Worm (Caenorhabditis elegans) whole organism, L3 larva: ENCODE results near the gene sel-1.

Experiments
- R02D3.7 ChIP-seq: fragments of 150-350 bp; optimal IDR thresholded peaks from 2 replicates; lab custom pipeline; 2014; ENCODE audit warnings: missing biosample characterization, missing genetic modification characterization
- aly-2 ChIP-seq: fragments of 150-350 bp; optimal IDR thresholded peaks from 2 replicates; lab custom pipeline; 2014; ENCODE audit warnings: missing biosample characterization, missing genetic modification characterization
- ceh-82 ChIP-seq: fragments of 150-350 bp; optimal IDR thresholded peaks from 2 replicates; lab custom pipeline; 2014; ENCODE audit warnings: missing biosample characterization, missing genetic modification characterization
- egl-27 ChIP-seq: sonication (generic microtip); optimal IDR thresholded peaks from 4 replicates; lab custom pipeline; 2017; ENCODE audit warnings: missing biosample characterization, missing genetic modification reagents, missing genetic modification characterization
- egl-5 ChIP-seq: fragments of 150-350 bp; optimal IDR thresholded peaks from 2 replicates; lab custom pipeline; 2017; ENCODE audit warnings: missing biosample characterization, missing genetic modification reagents, missing genetic modification characterization, inconsistent platforms
- elt-1 ChIP-seq: fragments of 150-350 bp; optimal IDR thresholded peaks from 2 replicates; lab custom pipeline; 2014; ENCODE audit warnings: missing biosample characterization, missing genetic modification characterization
- elt-2 ChIP-seq: sonication (generic microtip); optimal IDR thresholded peaks from 2 replicates; lab custom pipeline; 2016; ENCODE audit warnings: missing genetic modification reagents, mild to moderate bottlenecking, missing genetic modification characterization, missing compliant biosample characterization
- elt-3 ChIP-seq, 3 experiments: fragments of 150-350 bp in 1 of 3; sonication (generic microtip) in 2 of 3; optimal IDR thresholded peaks; 2 replicates in 2 of 3; 4 replicates in 1 of 3; lab custom pipeline; 2014 to 2017; ENCODE audit warnings: missing biosample characterization in 3 of 3, missing genetic modification characterization in 3 of 3
- eor-1 ChIP-seq, 2 experiments: fragments of 150-350 bp; optimal IDR thresholded peaks; 2 replicates each; lab custom pipeline; 2014 to 2018; ENCODE audit warnings: missing biosample characterization in 2 of 2, missing genetic modification characterization in 2 of 2
- fkh-10 ChIP-seq: sonication (generic microtip); optimal IDR thresholded peaks from 2 replicates; lab custom pipeline; 2017; ENCODE audit warnings: missing biosample characterization, missing genetic modification reagents, missing genetic modification characterization
- fkh-2 ChIP-seq: fragments of 150-350 bp; optimal IDR thresholded peaks from 2 replicates; lab custom pipeline; 2014; ENCODE audit warnings: missing biosample characterization, missing genetic modification reagents, missing genetic modification characterization
- fos-1 ChIP-seq: fragments of 150-350 bp; optimal IDR thresholded peaks from 2 replicates; lab custom pipeline; 2014; ENCODE audit warnings: missing biosample characterization, missing genetic modification characterization
- hmg-11 ChIP-seq: sonication (generic microtip); optimal IDR thresholded peaks from 2 replicates; lab custom pipeline; 2016; ENCODE audit warnings: missing genetic modification characterization, missing compliant biosample characterization
- lin-15B ChIP-seq: fragments of 150-350 bp; optimal IDR thresholded peaks from 2 replicates; lab custom pipeline; 2014; ENCODE audit warnings: missing biosample characterization, missing genetic modification characterization
- lin-39 ChIP-seq: fragments of 150-350 bp; optimal IDR thresholded peaks from 2 replicates; lab custom pipeline; 2018; ENCODE audit warnings: missing biosample characterization, missing genetic modification reagents, missing genetic modification characterization
- lsy-12 ChIP-seq: sonication (generic microtip); optimal IDR thresholded peaks from 2 replicates; lab custom pipeline; 2016; ENCODE audit warnings: mild to moderate bottlenecking, missing genetic modification characterization, missing compliant biosample characterization
- mdl-1 ChIP-seq: fragments of 150-350 bp; optimal IDR thresholded peaks from 2 replicates; lab custom pipeline; 2014; ENCODE audit warnings: missing biosample characterization, missing genetic modification characterization
- mml-1 ChIP-seq: fragments of 150-350 bp; sonication (generic microtip); optimal IDR thresholded peaks from 3 replicates; lab custom pipeline; 2014; ENCODE audit warnings: missing biosample characterization, missing genetic modification characterization
- nfya-1 ChIP-seq: sonication (generic microtip); optimal IDR thresholded peaks from 2 replicates; lab custom pipeline; 2017; ENCODE audit warnings: missing genetic modification characterization, mild to moderate bottlenecking, missing compliant biosample characterization, antibody characterized with exemption, moderate library complexity; ENCODE audit not compliant: insufficient read depth
- nhr-11 ChIP-seq: fragments of 150-350 bp; optimal IDR thresholded peaks from 2 replicates; lab custom pipeline; 2014; ENCODE audit warnings: missing biosample characterization, missing genetic modification characterization
- nhr-12 ChIP-seq: fragments of 150-350 bp; optimal IDR thresholded peaks from 2 replicates; lab custom pipeline; 2014; ENCODE audit warnings: missing biosample characterization, missing genetic modification characterization
- nhr-23 ChIP-seq: fragments of 150-350 bp; optimal IDR thresholded peaks from 2 replicates; lab custom pipeline; 2014; ENCODE audit warnings: missing biosample characterization, missing genetic modification reagents, missing genetic modification characterization
- nhr-25 ChIP-seq: sonication (generic microtip); optimal IDR thresholded peaks from 2 replicates; lab custom pipeline; 2017; ENCODE audit warnings: missing biosample characterization, missing genetic modification characterization
- nhr-28 ChIP-seq: fragments of 150-350 bp; optimal IDR thresholded peaks from 2 replicates; lab custom pipeline; 2014; ENCODE audit warnings: missing biosample characterization, missing genetic modification characterization
- nhr-43 ChIP-seq: sonication (generic microtip); optimal IDR thresholded peaks from 2 replicates; lab custom pipeline; 2016; ENCODE audit warnings: mild to moderate bottlenecking, missing genetic modification characterization, missing compliant biosample characterization; ENCODE audit not compliant: poor library complexity, severe bottlenecking
- nhr-67 ChIP-seq: fragments of 150-350 bp; optimal IDR thresholded peaks from 2 replicates; lab custom pipeline; 2014; ENCODE audit warnings: missing biosample characterization, missing genetic modification characterization
- pha-4 ChIP-seq: fragments of 150-350 bp; optimal IDR thresholded peaks from 2 replicates; lab custom pipeline; 2014; ENCODE audit warnings: missing biosample characterization, missing genetic modification reagents, missing genetic modification characterization
- sea-2 ChIP-seq: fragments of 150-350 bp; sonication (generic microtip); optimal IDR thresholded peaks from 4 replicates; lab custom pipeline; 2014; ENCODE audit warnings: missing biosample characterization, missing genetic modification reagents, missing genetic modification characterization
- skn-1 ChIP-seq: fragments of 150-350 bp; optimal IDR thresholded peaks from 2 replicates; lab custom pipeline; 2014; ENCODE audit warnings: missing biosample characterization, missing genetic modification characterization
- tbx-2 ChIP-seq: sonication (generic microtip); optimal IDR thresholded peaks from 2 replicates; lab custom pipeline; 2016; ENCODE audit warnings: mild to moderate bottlenecking, missing genetic modification characterization, missing compliant biosample characterization
- unc-39 ChIP-seq: sonication (generic microtip); optimal IDR thresholded peaks from 4 replicates; lab custom pipeline; 2017; ENCODE audit warnings: missing biosample characterization, missing genetic modification characterization
- unc-62 ChIP-seq: fragments of 150-350 bp; sonication (generic microtip); optimal IDR thresholded peaks from 4 replicates; lab custom pipeline; 2014; ENCODE audit warnings: missing biosample characterization, missing genetic modification reagents, missing genetic modification characterization
- zag-1 ChIP-seq: fragments of 150-350 bp; optimal IDR thresholded peaks from 2 replicates; lab custom pipeline; 2014; ENCODE audit warnings: missing biosample characterization, missing genetic modification characterization
- ztf-11 ChIP-seq: fragments of 150-350 bp; optimal IDR thresholded peaks from 2 replicates; lab custom pipeline; 2014; ENCODE audit warnings: missing biosample characterization, missing genetic modification characterization
- ztf-4 ChIP-seq: fragments of 150-350 bp; optimal IDR thresholded peaks from 2 replicates; lab custom pipeline; 2014; ENCODE audit warnings: missing biosample characterization, missing genetic modification characterization

The sel-1 gene

DNA sequence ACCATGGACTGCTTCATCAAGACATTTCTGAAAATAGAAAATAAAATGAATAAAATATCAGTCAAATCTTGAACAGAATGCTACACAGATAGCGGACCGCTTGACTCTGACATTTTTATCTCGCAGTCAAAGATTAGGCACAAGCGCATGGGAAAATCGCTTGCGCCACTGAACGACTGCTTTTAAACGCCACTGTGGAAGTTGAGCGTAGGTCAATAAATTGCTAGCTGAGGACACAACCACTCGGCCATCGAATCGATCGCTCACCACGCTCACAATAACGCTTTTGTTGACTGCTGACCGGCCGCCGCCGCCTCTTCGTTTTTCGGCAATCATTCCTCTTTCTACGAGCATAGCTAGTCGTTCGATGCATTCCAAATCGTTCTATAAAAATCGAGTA is 36.3 kb downstream of the sel-1 start:
- TF ChIP-seq sea-2 (GFP tag; lab: Kevin White, UChicago) = no peak
- peak; percentile 41 for TF ChIP-seq hmg-11 (tag; lab: Kevin White, UChicago)
- no peak for TF ChIP-seq fkh-10 (GFP tag; lab: Kevin White, UChicago)
- no peak for TF ChIP-seq mml-1 (tag; lab: Kevin White, UChicago)
- TF ChIP-seq unc-62 (GFP tag; lab: Kevin White, UChicago) = no peak
- TF ChIP-seq nfya-1 = peak; percentile 51
- TF ChIP-seq egl-27 (tag; lab: Kevin White, UChicago) = peak; percentile 34
- peak; percentile 56 for TF ChIP-seq nhr-23 (tag; lab: Kevin White, UChicago)
- TF ChIP-seq elt-2 (tag; lab: Kevin White, UChicago) = peak; percentile 45
- TF ChIP-seq lin-39 (tag; lab: Kevin White, UChicago) = peak; percentile 57
- TF ChIP-seq tbx-2 = peak; percentile 16
- no peak for TF ChIP-seq nhr-12 (tag; lab: Kevin White, UChicago)
- peak; percentile 77 for TF ChIP-seq egl-5 (tag; lab: Kevin White, UChicago)
- no peak for TF ChIP-seq unc-39 (tag; lab: Kevin White, UChicago)
- no peak for TF ChIP-seq eor-1 (tag; optimal IDR thresholded peaks at IDR 0.05; lab: Kevin White, UChicago)
- no peak for TF ChIP-seq fkh-2 (tag; lab: Kevin White, UChicago)
- TF ChIP-seq nhr-25 = peak; percentile 71
- TF ChIP-seq nhr-67 (tag; lab: Kevin White, UChicago) = no peak
- peak; percentile 19 for TF ChIP-seq nhr-43 (tag; lab: Kevin White, UChicago)
- TF ChIP-seq lsy-12 (tag; lab: Kevin White, UChicago) = peak; percentile 42
- no peak for TF ChIP-seq ceh-82 (tag; lab: Kevin White, UChicago)

DNA sequence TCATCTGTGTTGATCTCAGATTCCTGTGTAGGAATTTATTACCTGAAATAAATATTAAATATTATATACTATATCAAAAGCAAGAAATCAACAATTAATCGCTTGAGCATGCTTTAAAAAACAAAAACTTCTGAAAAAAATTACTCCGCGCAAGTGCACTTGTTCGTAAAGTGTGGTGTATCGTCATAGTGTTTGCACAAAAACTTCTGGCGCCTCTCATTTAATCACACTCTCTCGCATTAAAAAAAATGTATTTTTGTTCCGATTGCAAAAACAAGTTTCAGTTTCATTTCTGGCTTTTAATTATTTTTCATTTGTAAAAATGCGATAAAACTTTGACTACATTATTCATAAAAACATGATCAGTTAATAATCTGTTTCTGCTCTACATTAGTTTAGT is 38.6 kb downstream of the sel-1 start, which contains the start of the genes C14C10.10 and ril-2:
TSS of gene C14C10.10 (minus strand) at position 19 of the 400 bp plus-strand sequence.
TSS of gene ril-2 (minus strand) at position 48 of the 400 bp plus-strand sequence.
- TF ChIP-seq skn-1 (tag; lab: Kevin White, UChicago) (no peak), nfya-1 (peak; percentile 34)
- TF ChIP-seq, all 47 proteins: peak for 1

DNA sequence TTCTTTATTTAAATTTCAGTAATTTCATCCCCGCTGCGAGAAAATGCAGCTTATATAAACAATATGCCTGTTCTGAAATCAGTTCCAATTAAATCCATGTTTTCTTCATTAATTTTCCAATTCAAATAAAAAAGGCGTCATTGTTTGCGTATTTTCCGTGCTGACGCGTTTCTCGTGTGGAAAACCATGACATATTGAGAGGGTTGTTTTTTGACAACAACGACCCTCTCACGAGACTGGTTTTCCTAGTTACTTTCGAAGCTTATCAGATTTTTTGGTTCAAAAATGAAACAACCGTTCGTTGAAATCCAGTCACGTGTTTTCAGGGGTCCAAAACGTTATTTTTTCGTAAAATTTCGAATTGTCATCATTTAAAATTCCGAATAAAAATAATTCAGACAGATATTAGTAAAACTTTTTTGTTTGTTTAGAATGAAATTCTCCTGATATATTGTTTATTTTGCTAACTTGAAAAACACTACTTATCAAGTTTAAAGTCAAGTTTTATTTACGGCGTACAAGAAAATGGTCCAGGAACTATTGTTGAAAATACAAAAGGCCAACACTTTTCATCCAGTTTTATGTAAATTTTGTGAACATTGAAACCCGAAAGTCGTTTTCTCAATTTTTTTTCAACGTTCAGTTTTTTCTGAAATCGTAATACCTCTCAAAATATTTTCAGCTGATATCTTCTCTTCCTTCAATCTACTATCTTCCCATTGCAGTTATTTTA is 39.1 kb downstream of the sel-1 start, which contains the start of gene C14C10.5:
TSS of gene C14C10.5 (plus strand) at position 683 of the 733 bp plus-strand sequence.
- TF ChIP-seq nhr-11 (tag; lab: Kevin White, UChicago) (no peak), lsy-12 (tag; lab: Kevin White, UChicago) (no peak), unc-39 (tag; lab: Kevin White, UChicago) (no peak), lin-15B (tag; lab: Kevin White, UChicago) (no peak), aly-2 (tag; lab: Kevin White, UChicago) (no peak), eor-1 (tag; optimal IDR thresholded peaks at IDR 0.05; lab: Kevin White, UChicago) (no peak), mdl-1 (tag; lab: Kevin White, UChicago) (no peak), sea-2 (GFP tag; lab: Kevin White, UChicago) (no peak), zag-1 (tag; lab: Kevin White, UChicago) (no peak), elt-2 (tag; lab: Kevin White, UChicago) (peak; percentile 16), nhr-28 (tag; lab: Kevin White, UChicago) (no peak), fkh-2 (tag; lab: Kevin White, UChicago) (no peak), pha-4 (tag; lab: Kevin White, UChicago) (peak; percentile 55), nfya-1 (no peak), ztf-11 (tag; lab: Kevin White, UChicago) (no peak), fos-1 (no peak), nhr-25 (no peak), elt-1 (tag; lab: Kevin White, UChicago) (no peak), hmg-11 (tag; lab: Kevin White, UChicago) (peak; percentile 27), egl-5 (tag; lab: Kevin White, UChicago) (no peak), nhr-43 (tag; lab: Kevin White, UChicago) (no peak), R02D3.7 (no peak), ztf-4 (tag; lab: Kevin White, UChicago) (no peak), nhr-23 (tag; lab: Kevin White, UChicago) (no peak), elt-3 (tag; optimal IDR thresholded peaks at IDR 0.05; lab: Kevin White, UChicago) (no peak)
- TF ChIP-seq, all 47 proteins: peak for 3
